Fruit fly (Drosophila melanogaster): ENCODE results near the gene CG34140.

CG34140 gene

dm6 chr3L:205723-206284 lies 21.6 kb upstream of the CG34140 start, which contains the start of the genes Gk1 and CG13876 (continued):
- TF ChIP-seq CG9932 (GFP tag; IDR thresholded peaks at IDR 0.05): peak; percentile 91
- TF ChIP-seq btn (GFP tag; optimal IDR thresholded peaks at IDR 0.05): no peak
- peak; percentile 85 for TF ChIP-seq Hr3 (GFP tag; optimal IDR thresholded peaks at IDR 0.05)
- TF ChIP-seq CG3847 (GFP tag; IDR thresholded peaks at IDR 0.05): peak; percentile 94
- peak; percentile 85 for TF ChIP-seq CG4730 (GFP tag; IDR thresholded peaks at IDR 0.05)
- TF ChIP-seq CG2889 (GFP tag; IDR thresholded peaks at IDR 0.05): peak; percentile 69
- peak; percentile 79 for TF ChIP-seq CG10274 (GFP tag; optimal IDR thresholded peaks at IDR 0.05)
- peak; percentile 90 for TF ChIP-seq ase (GFP tag; IDR thresholded peaks at IDR 0.05)
- TF ChIP-seq CG15011 (GFP tag; optimal IDR thresholded peaks at IDR 0.05): no peak
- peak; percentile 95 for TF ChIP-seq sob (GFP tag; IDR thresholded peaks at IDR 0.05)
- TF ChIP-seq CG13775 (GFP tag; optimal IDR thresholded peaks at IDR 0.05): peak; percentile 93
- peak; percentile 90 for TF ChIP-seq Chrac-16 (GFP tag; optimal IDR thresholded peaks at IDR 0.05)
- TF ChIP-seq pita (GFP tag; optimal IDR thresholded peaks at IDR 0.05): no peak
- TF ChIP-seq CG8924 (tag; optimal IDR thresholded peaks at IDR 0.05): peak; percentile 98
- TF ChIP-seq row (GFP tag; IDR thresholded peaks at IDR 0.05): peak; percentile 96
- TF ChIP-seq CG11398 (GFP tag; optimal IDR thresholded peaks at IDR 0.05): no peak
- peak; percentile 34 for TF ChIP-seq Myb (GFP tag; optimal IDR thresholded peaks at IDR 0.05)
- TF ChIP-seq gem (tag; optimal IDR thresholded peaks at IDR 0.05): peak; percentile 98
- TF ChIP-seq Rx (GFP tag; IDR thresholded peaks at IDR 0.05): peak; percentile 86
- peak; percentile 96 for TF ChIP-seq gcm (GFP tag; optimal IDR thresholded peaks at IDR 0.05)
- peak; percentile 93 for TF ChIP-seq CG7372 (GFP tag; IDR thresholded peaks at IDR 0.05)
- peak; percentile 94 for TF ChIP-seq rib (GFP tag; IDR thresholded peaks at IDR 0.05)
- TF ChIP-seq CG4424 (GFP tag; optimal IDR thresholded peaks at IDR 0.05): peak; percentile 91
- peak; percentile 67 for TF ChIP-seq CG6272 (GFP tag; IDR thresholded peaks at IDR 0.05)
- TF ChIP-seq CG18599 (GFP tag; optimal IDR thresholded peaks at IDR 0.05): peak; percentile 97
- TF ChIP-seq Xrp1 (GFP tag; IDR thresholded peaks at IDR 0.05): peak; percentile 97
- peak; percentile 83 for TF ChIP-seq Adf1 (GFP tag; IDR thresholded peaks at IDR 0.05)
- TF ChIP-seq CG7928 (GFP tag; optimal IDR thresholded peaks at IDR 0.05): peak; percentile 75
- peak; percentile 86 for TF ChIP-seq CG5180 (GFP tag; optimal IDR thresholded peaks at IDR 0.05)
- TF ChIP-seq CG8359 (GFP tag; optimal IDR thresholded peaks at IDR 0.05; ENCODE audit: borderline replicate concordance): peak; percentile 82
- no peak for TF ChIP-seq jumu (GFP tag; optimal IDR thresholded peaks at IDR 0.05)
- TF ChIP-seq YL-1 (GFP tag; optimal IDR thresholded peaks at IDR 0.05): peak; percentile 91
- peak; percentile 94 for TF ChIP-seq ara (GFP tag; IDR thresholded peaks at IDR 0.05)
- TF ChIP-seq CG2199 (GFP tag; IDR thresholded peaks at IDR 0.05): peak; percentile 94
- peak; percentile 86 for TF ChIP-seq Taf1 (GFP tag; IDR thresholded peaks at IDR 0.05)
- peak; percentile 93 for TF ChIP-seq Asciz (GFP tag; optimal IDR thresholded peaks at IDR 0.05)
- TF ChIP-seq Nf-YB (GFP tag; optimal IDR thresholded peaks at IDR 0.05): peak; percentile 85
- TF ChIP-seq emc (GFP tag; optimal IDR thresholded peaks at IDR 0.05): peak; percentile 19
- TF ChIP-seq CG4282 (GFP tag; optimal IDR thresholded peaks at IDR 0.05): no peak
- TF ChIP-seq grau (tag; optimal IDR thresholded peaks at IDR 0.05): peak; percentile 96
- peak; percentile 84 for TF ChIP-seq sens-2 (GFP tag; IDR thresholded peaks at IDR 0.05)
- TF ChIP-seq CG15696 (tag; optimal IDR thresholded peaks at IDR 0.05): peak; percentile 95
- peak; percentile 91 for TF ChIP-seq CG11247 (GFP tag; IDR thresholded peaks at IDR 0.05)
- peak; percentile 94 for TF ChIP-seq MBD-R2 (GFP tag; IDR thresholded peaks at IDR 0.05)
- peak; percentile 67 for TF ChIP-seq pros (GFP tag; optimal IDR thresholded peaks at IDR 0.05)
- TF ChIP-seq slp2 (GFP tag; optimal IDR thresholded peaks at IDR 0.05): peak; percentile 42
- TF ChIP-seq nerfin-1 (tag; optimal IDR thresholded peaks at IDR 0.05): peak; percentile 95
- TF ChIP-seq fd96Cb (tag; optimal IDR thresholded peaks at IDR 0.05): peak; percentile 92
- peak; percentile 81 for TF ChIP-seq CG9215 (GFP tag; IDR thresholded peaks at IDR 0.05)
- no peak for TF ChIP-seq br (optimal IDR thresholded peaks at IDR 0.05)
- peak; percentile 94 for TF ChIP-seq ranshi (GFP tag; IDR thresholded peaks at IDR 0.05)
- peak; percentile 93 for TF ChIP-seq Ptx1 (GFP tag; IDR thresholded peaks at IDR 0.05)

Data from whole organism, embryonic.